Fruit fly (Drosophila melanogaster) whole organism, wandering third instar larva: ENCODE data around the gene meigo.

Experiments used
- GATAd ChIP-seq: sonication (Bioruptor generic); optimal IDR thresholded peaks from 2 replicates; lab custom pipeline; 2016; ENCODE audit warnings: missing biosample characterization, missing genetic modification characterization
- HLH106 ChIP-seq: fragments of 200-800 bp; optimal IDR thresholded peaks from 3 replicates; lab custom pipeline; 2019; ENCODE audit warnings: missing biosample characterization, mild to moderate bottlenecking, missing genetic modification characterization, moderate library complexity
- Hr83 ChIP-seq: fragments of 200-300 bp; sonication (Bioruptor generic); optimal IDR thresholded peaks from 2 replicates; lab custom pipeline; 2016; ENCODE audit warnings: missing biosample characterization, mild to moderate bottlenecking, missing genetic modification characterization, moderate library complexity; ENCODE audit not compliant: poor library complexity, severe bottlenecking
- Jra ChIP-seq: sonication (Bioruptor generic); optimal IDR thresholded peaks from 2 replicates; lab custom pipeline; 2016; ENCODE audit warnings: missing biosample characterization, missing genetic modification characterization
- N ChIP-seq: fragments of >200 bp; optimal IDR thresholded peaks from 2 replicates; lab custom pipeline; 2018; ENCODE audit warnings: missing biosample characterization, missing external identifiers, missing genetic modification characterization
- Sp1 ChIP-seq: fragments of 200-800 bp; sonication (Bioruptor generic); optimal IDR thresholded peaks from 3 replicates; lab custom pipeline; 2019; ENCODE audit warnings: missing biosample characterization, mild to moderate bottlenecking, missing genetic modification characterization, moderate library complexity
- foxo ChIP-seq, 2 experiments: fragments of 200-800 bp; sonication (Bioruptor generic); optimal IDR thresholded peaks; 2 replicates in 1 of 2; 3 replicates in 1 of 2; lab custom pipeline; 2016 to 2017; ENCODE audit warnings: missing biosample characterization in 2 of 2, missing genetic modification characterization in 2 of 2
- h ChIP-seq: fragments of 200-800 bp; sonication (Bioruptor generic); optimal IDR thresholded peaks from 3 replicates; lab custom pipeline; 2016; ENCODE audit warnings: missing biosample characterization, mild to moderate bottlenecking, missing genetic modification characterization
- jim ChIP-seq: fragments of 175-275, 200-325 bp; sonication (Bioruptor generic); optimal IDR thresholded peaks from 2 replicates; lab custom pipeline; 2016; ENCODE audit warnings: missing biosample characterization, mild to moderate bottlenecking, missing genetic modification characterization
- psq ChIP-seq: fragments of 200-800 bp; sonication (Bioruptor generic); optimal IDR thresholded peaks from 3 replicates; lab custom pipeline; 2017; ENCODE audit warnings: missing biosample characterization, mild to moderate bottlenecking, missing genetic modification characterization, moderate library complexity
- tai ChIP-seq: sonication (Bioruptor generic); optimal IDR thresholded peaks from 2 replicates; lab custom pipeline; 2016; ENCODE audit warnings: missing biosample characterization, missing genetic modification characterization
- usp ChIP-seq: fragments of >200 bp; optimal IDR thresholded peaks from 2 replicates; lab custom pipeline; 2017; ENCODE audit warnings: missing biosample characterization, missing genetic modification characterization
- woc ChIP-seq: sonication (Bioruptor generic); optimal IDR thresholded peaks from 2 replicates; lab custom pipeline; 2016; ENCODE audit warnings: missing biosample characterization, mild to moderate bottlenecking, missing genetic modification characterization

DNA sequence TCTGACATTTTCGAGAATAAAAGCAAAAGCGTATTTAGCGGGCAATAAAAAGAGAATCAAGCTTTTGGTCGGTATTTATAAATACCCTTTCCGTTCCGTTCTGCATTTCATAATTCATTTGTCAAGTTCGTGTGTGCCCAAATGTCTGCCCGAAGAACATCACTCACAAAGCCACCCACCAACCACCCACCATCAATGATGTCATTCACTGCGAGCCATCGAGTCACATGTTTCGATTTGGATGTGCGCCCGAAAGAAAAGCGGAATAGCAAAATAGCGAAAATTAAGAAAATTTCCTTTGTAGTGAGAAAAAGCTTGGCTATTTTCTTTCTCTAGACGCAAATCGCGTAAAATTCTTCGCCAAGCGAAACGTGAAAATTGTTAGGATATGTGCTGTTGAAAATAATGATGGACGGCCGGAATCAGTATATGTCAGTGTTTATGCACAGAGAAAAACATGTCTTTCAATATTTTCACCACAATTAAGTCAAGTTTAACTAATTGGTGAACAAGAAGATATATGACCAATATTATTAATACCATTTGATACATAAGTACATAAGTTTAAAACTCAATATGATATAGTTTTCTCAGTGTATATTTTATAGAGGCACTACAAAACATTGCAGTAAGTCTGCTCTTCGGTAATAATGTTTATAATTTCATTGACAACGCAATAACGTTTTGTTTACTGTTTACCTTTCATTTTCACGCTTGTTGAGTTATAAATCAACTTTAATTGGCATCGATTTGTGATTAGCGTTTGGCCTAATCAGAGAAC, 13.2 kb downstream of the meigo start:
- no peak for TF ChIP-seq woc (GFP tag; lab: Kevin White, UChicago)
- peak; percentile 61 for TF ChIP-seq Sp1 (GFP tag; lab: Kevin White, UChicago)
- peak in 1 of 2 experiments; percentile 29 for TF ChIP-seq foxo (GFP tag; optimal IDR thresholded peaks at IDR 0.05; lab: Kevin White, UChicago)
- TF ChIP-seq tai (GFP tag; lab: Kevin White, UChicago) = no peak
- TF ChIP-seq h = peak; percentile 66
- no peak for TF ChIP-seq N
- no peak for TF ChIP-seq Hr83
- no peak for TF ChIP-seq GATAd
- no peak for TF ChIP-seq usp (GFP tag; lab: Kevin White, UChicago)
- no peak for TF ChIP-seq jim (GFP tag; lab: Kevin White, UChicago)
- TF ChIP-seq HLH106 (tag; lab: Kevin White, UChicago) = peak; percentile 53
- TF ChIP-seq psq (GFP tag; lab: Kevin White, UChicago) = peak; percentile 39
- peak; percentile 3 for TF ChIP-seq Jra (GFP tag; lab: Kevin White, UChicago)
